Worm (Caenorhabditis elegans): Measurements from ENCODE around the gene T14G8.6.

- TF ChIP-seq blmp-1 (tag; optimal IDR thresholded peaks at IDR 0.05; ENCODE audit: insufficient read depth) (no peak), alr-1 (tag; optimal IDR thresholded peaks at IDR 0.05) (no peak), sma-3 (GFP tag; optimal IDR thresholded peaks at IDR 0.05) (no peak), peb-1 (tag; optimal IDR thresholded peaks at IDR 0.05) (no peak), fos-1 (tag; optimal IDR thresholded peaks at IDR 0.05) (peak; percentile 7), unc-62 (GFP tag; optimal IDR thresholded peaks at IDR 0.05) (no peak), elt-1 (tag; optimal IDR thresholded peaks at IDR 0.05) (no peak), nhr-11 (tag; optimal IDR thresholded peaks at IDR 0.05) (no peak), ama-1 (optimal IDR thresholded peaks at IDR 0.05) (no peak), skn-1 (tag; optimal IDR thresholded peaks at IDR 0.05) (no peak), ztf-11 (tag; optimal IDR thresholded peaks at IDR 0.05) (no peak), lin-39 (tag; optimal IDR thresholded peaks at IDR 0.05) (no peak)
These were observed 43.1 kb downstream of the T14G8.6 start for ce11 chrX:12819512-12819911.

Measured in whole organism, L2 larva.